Fruit fly (Drosophila melanogaster) whole organism: ENCODE data around the gene Smvt.

Source experiments
- CG8478 ChIP-seq: fragments of >200 bp; optimal IDR thresholded peaks from 2 replicates; lab custom pipeline; 2018; ENCODE audit warnings: inconsistent platforms
- Dll ChIP-seq: fragments of >200 bp; optimal IDR thresholded peaks from 2 replicates; lab custom pipeline; 2017
- EcR ChIP-seq, 2 experiments: fragments of >200 bp; optimal IDR thresholded peaks; 2 replicates each; lab custom pipeline; 2017; ENCODE audit warnings: missing biosample characterization in 2 of 2, missing genetic modification characterization in 2 of 2, missing genetic modification reagents in 2 of 2
- pan ChIP-seq: fragments of >200 bp; optimal IDR thresholded peaks from 2 replicates; lab custom pipeline; 2017
- psq ChIP-seq: fragments of >200 bp; optimal IDR thresholded peaks from 2 replicates; lab custom pipeline; 2017
- usp ChIP-seq: fragments of >200 bp; optimal IDR thresholded peaks from 2 replicates; lab custom pipeline; 2017; ENCODE audit warnings: missing biosample characterization, missing genetic modification characterization, mixed read lengths

DNA sequence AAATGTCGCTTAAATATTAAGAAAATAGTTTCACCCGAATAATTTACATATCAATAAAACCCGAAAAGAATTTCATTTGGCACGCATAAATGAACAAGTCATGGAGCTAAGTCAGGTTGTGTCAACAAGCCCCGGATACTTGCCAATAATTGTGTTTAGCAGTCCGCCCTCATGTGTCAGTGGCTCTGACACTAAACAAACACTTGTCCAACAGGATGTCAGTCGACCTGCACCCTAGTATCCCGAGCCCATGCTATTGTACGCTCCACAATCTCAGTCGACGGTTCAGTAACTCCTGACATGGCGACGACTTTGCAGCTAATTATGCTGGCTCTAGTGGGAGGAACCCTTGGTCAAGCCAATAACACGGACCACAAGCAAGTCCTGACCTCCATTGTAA lies 39.3 kb upstream of the Smvt start, which contains the start of gene Ir100a:
- no peak for TF ChIP-seq usp
- no peak for TF ChIP-seq pan (lab: Kevin White, UChicago)
- TF ChIP-seq CG8478, result no peak
- no peak for TF ChIP-seq psq (lab: Kevin White, UChicago)
- no peak for TF ChIP-seq Dll (lab: Kevin White, UChicago)
- no peak for TF ChIP-seq EcR (GFP tag; optimal IDR thresholded peaks at IDR 0.05; lab: Kevin White, UChicago)
